Fruit fly (Drosophila melanogaster): ENCODE data around the gene Ifrd1.

The Ifrd1 gene

DNA sequence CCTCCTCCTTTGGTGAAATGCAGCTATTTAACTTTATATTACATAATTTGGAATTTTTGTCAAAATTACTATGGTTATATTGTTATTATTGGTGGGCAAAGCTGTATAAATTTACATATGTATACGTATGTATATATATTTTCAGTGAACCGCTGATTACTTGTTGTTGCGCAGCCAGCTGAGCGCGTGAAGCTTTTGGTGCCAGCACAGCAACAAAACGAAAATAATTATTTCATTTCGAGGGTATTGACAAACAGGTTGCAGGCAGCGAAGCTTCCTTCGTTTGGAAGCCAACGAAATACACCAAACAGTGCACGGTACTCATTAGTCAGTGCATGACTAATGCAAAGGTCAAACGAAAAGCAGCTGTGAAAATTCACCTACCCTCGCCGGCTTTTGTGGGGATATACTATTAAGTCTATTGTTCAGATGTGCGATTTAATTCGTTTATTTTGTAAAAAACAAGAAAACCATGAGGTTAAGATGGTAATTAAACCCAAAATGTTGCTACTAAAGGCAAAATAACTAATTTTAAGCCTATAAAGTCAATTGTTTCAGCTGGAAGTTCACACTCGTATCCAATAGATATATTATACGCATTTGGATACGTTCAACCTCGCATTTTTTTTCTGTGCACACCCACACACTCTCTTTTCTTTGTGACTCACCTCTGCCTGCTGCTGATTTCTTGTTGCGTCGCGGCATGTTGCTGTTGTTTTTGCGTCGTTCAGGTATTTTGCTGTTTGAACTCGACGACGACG is 1.1 kb downstream of the Ifrd1 start:
- TF ChIP-seq noc (tag; optimal IDR thresholded peaks at IDR 0.05): peak; percentile 2

DNA sequence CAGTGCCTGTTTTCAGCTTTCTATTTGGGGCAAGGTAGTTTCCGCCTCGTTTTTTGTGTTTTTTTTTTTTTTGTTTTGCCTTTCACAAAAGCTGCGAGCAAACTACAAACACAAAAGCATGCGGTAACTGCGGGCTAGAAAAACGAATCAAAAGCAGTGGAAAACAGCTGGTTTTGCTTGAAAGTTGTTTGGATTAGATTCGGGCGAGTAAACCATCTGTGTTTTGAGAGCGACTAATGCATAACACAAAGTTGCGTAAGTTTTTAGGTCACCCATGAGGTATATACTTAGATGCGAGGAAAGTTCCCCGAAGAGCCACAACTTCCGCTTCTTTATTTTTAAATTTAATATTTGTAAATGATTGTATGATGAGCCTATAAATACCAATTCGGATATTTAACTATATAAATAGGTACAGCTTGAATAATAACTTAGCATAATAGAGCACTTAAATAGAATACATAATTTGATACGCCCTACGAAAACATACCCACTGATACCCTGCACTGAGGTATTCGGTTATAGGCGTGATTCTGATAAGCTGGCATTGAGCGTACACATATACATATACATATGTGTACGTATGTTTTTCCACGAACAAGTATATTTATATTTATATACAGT is 1.9 kb downstream of the Ifrd1 start:
- TF ChIP-seq noc (tag; optimal IDR thresholded peaks at IDR 0.05): peak; percentile 44

- no peak for TF ChIP-seq noc (tag; optimal IDR thresholded peaks at IDR 0.05)
Observed at dm6 chr2L:2869008-2869702, 5.1 kb downstream of the Ifrd1 start, which contains the start of gene CG8813. CG8813 (plus strand) TSS chr2L:2869652.

dm6 chr2L:2865560-2866309 is 8.6 kb downstream of the Ifrd1 start:
- TF ChIP-seq noc (tag; optimal IDR thresholded peaks at IDR 0.05): peak; percentile 43

dm6 chr2L:2864601-2865000 is 9.7 kb downstream of the Ifrd1 start:
- TF ChIP-seq noc (tag; optimal IDR thresholded peaks at IDR 0.05): no peak

DNA sequence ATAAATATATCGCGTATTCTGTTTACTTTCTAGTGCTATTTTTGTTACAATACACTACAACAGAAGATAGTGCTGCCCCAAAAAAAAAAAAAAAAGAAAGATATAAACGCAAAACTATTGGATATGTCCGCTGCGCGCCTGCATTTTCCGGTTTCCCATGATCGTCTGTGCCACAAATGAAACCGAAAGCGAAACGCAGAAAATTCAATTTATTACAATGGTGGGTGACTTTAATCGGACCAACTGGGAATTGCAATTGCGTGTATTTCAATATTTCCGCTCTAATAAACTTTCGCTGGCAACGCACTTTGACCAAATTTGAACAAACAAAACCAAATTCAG is 11.7 kb downstream of the Ifrd1 start:
- TF ChIP-seq noc (tag; optimal IDR thresholded peaks at IDR 0.05): no peak

- TF ChIP-seq noc (tag; optimal IDR thresholded peaks at IDR 0.05): peak; percentile 11
Observed at dm6 chr2L:2861885-2862620, 12.2 kb downstream of the Ifrd1 start.

DNA sequence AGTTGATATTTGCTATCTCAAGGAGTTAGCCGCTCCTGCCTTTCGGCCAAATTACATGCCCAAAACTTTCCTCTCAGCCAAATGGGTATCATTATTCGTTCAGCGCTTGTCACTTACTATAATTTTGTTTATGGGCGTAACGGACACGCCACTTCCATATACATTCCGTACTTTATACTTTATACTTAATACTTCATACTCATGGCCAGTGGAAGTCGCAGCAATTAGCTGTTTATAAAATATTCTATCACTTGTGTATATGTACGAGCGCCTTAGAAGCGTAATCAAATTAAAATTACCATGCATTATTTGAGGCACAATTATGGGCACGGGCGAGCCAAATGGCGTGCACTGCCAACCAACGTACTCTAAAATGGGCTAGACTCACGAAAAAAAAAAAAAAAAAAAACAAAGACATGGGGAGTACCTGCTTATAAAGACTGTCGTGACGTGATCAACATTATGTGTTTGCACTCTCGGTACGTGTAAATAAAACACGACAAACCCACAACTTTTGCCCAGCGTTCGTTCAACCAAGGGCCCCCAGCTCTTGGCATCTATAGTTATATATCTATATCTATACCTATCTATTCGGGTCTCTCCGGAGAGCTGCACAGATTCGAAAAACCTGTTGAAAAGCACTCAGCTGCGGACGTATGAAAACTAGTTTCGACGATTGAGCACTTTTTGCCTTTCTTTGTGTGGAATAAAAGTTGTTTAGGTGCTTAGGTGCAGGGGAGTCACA is 13.0 kb downstream of the Ifrd1 start:
- TF ChIP-seq noc (tag; optimal IDR thresholded peaks at IDR 0.05): no peak

- peak; percentile 62 for TF ChIP-seq noc (tag; optimal IDR thresholded peaks at IDR 0.05)
Observed at dm6 chr2L:2857862-2858734, 16.2 kb downstream of the Ifrd1 start.

dm6 chr2L:2856960-2857584 is 17.2 kb downstream of the Ifrd1 start, which contains the start of gene CG2991:
CG2991 (plus strand) TSS chr2L:2857164.
- peak; percentile 21 for TF ChIP-seq noc (tag; optimal IDR thresholded peaks at IDR 0.05)

DNA sequence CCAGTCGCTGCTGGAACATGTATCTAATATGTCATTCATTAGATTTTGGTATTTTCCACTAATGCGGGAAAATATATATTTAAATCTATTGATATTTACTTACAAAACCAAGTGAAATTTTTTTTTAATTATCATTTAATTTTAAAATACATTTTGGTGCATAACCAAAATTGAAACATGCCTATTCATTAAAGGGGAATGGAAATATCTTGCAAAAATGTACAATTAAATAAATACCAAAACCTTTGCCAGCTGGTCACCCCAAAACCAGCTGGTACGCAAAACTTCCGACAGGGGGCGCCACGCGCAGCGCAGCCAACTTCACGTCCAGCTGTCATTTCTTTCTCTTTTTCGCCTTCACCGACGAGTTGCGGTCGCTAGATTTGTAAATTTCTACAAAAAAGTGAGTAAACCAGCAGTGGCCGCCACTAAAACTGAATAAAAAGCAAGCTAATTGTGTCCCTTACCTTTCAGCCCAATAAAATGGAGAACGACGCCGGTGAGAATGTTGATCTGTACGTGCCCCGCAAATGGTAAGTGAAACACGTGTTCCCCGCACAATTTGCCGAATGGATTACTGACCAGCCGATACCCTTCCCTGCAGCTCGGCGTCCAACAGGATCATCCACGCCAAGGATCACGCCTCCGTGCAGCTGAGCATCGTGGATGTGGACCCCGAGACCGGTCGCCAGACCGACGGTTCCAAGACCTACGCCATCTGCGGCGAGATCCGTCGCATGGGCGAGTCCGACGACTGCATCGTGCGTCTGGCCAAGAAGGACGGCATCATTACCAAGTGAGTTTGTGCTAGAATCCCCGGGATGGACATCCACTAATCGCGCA is 18.3 kb downstream of the Ifrd1 start, which contains the start of the genes CG3104 and RpS21:
TSS of gene CG3104 (minus strand) at position 6 of the 843 bp plus-strand sequence.
TSS of gene RpS21 (plus strand) at position 298 of the 843 bp plus-strand sequence.
- peak; percentile 42 for TF ChIP-seq noc (tag; optimal IDR thresholded peaks at IDR 0.05)

DNA sequence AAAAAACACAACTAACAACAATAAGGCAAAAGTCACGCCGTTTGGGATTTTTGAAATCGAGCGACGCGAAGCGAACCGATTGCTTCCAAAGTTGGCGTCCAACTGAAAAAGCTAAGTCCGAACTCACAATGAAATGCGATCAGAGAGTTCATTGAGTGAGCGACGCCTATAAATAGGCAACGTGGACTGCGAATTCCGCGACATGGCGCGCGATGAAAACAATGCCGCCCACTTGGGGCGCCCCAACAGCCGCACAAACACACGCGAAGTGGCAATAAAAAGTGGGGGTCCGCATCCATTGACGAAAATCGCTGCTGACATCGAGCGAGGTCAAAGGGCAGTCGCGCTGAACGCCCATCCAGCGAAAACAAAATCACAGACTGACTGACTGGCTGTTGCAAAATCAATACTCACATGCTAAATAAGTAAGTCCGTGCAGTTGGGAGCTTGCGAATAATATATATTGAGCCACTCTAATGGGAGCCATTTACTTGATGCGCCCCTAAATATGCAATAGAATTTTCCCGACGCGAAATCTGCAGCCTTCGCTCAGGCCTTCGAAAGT is 19.0 kb downstream of the Ifrd1 start:
- TF ChIP-seq noc (tag; optimal IDR thresholded peaks at IDR 0.05): no peak
